Worm (Caenorhabditis elegans) whole organism, young adult: Measurements from ENCODE around the gene grl-12.

Experiments used
- B0336.3 ChIP-seq: fragments of 200-800 bp; sonication (Bioruptor generic); IDR thresholded peaks from 2 replicates; pipeline ENCODE4 v1.3.6; 2022; ENCODE audit warnings: missing genetic modification characterization, missing compliant biosample characterization
- F52B5.7 ChIP-seq: sonication (generic microtip); optimal IDR thresholded peaks from 2 replicates; lab custom pipeline; 2016; ENCODE audit warnings: mild to moderate bottlenecking, missing genetic modification characterization, missing compliant biosample characterization
- F57C9.4 ChIP-seq: sonication (generic microtip); optimal IDR thresholded peaks from 2 replicates; lab custom pipeline; 2017; ENCODE audit warnings: mild to moderate bottlenecking, missing genetic modification characterization, missing compliant biosample characterization
- Y53F4B.3 ChIP-seq: fragments of 200-800 bp; sonication (Bioruptor generic); IDR thresholded peaks from 2 replicates; pipeline ENCODE4 v1.3.6; 2022; ENCODE audit warnings: missing genetic modification reagents, missing genetic modification characterization, missing compliant biosample characterization
- ZK185.1 ChIP-seq: sonication (generic microtip); optimal IDR thresholded peaks from 2 replicates; lab custom pipeline; 2016; ENCODE audit warnings: mild to moderate bottlenecking, missing genetic modification characterization, missing compliant biosample characterization; ENCODE audit not compliant: poor library complexity, severe bottlenecking
- akir-1 ChIP-seq: fragments of 200-800 bp; sonication (Bioruptor generic); optimal IDR thresholded peaks from 2 replicates; lab custom pipeline; 2018; ENCODE audit warnings: mild to moderate bottlenecking, missing genetic modification characterization, moderate library complexity, missing compliant biosample characterization
- ama-1 ChIP-seq, 3 experiments: fragments of 150-350 bp in 1 of 3; sonication (generic microtip) in 2 of 3; optimal IDR thresholded peaks; 2 replicates each; lab custom pipeline; 2014 to 2018; ENCODE audit warnings: missing biosample characterization in 2 of 3, missing genetic modification characterization in 2 of 3, missing genetic modification reagents in 2 of 3
- attf-5 ChIP-seq: fragments of 200-800 bp; sonication (Bioruptor generic); optimal IDR thresholded peaks from 2 replicates; lab custom pipeline; 2018; ENCODE audit warnings: mild to moderate bottlenecking, missing genetic modification characterization, missing compliant biosample characterization
- bed-1 ChIP-seq: fragments of 200-800 bp; sonication (Bioruptor generic); IDR thresholded peaks from 2 replicates; pipeline ENCODE4 v1.3.6; 2022; ENCODE audit warnings: missing genetic modification reagents, missing genetic modification characterization, missing compliant biosample characterization
- ceh-100 ChIP-seq: fragments of 200-800 bp; sonication (Bioruptor generic); IDR thresholded peaks from 2 replicates; pipeline ENCODE4 v1.3.6; 2022; ENCODE audit warnings: missing genetic modification reagents, missing genetic modification characterization, missing compliant biosample characterization
- die-1 ChIP-seq: sonication (generic microtip); optimal IDR thresholded peaks from 2 replicates; lab custom pipeline; 2016; ENCODE audit warnings: missing genotype, mild to moderate bottlenecking, missing genetic modification characterization, missing compliant biosample characterization
- dpl-1 ChIP-seq: fragments of 150-350 bp; optimal IDR thresholded peaks from 2 replicates; lab custom pipeline; 2014; ENCODE audit warnings: missing biosample characterization, missing genetic modification reagents, missing genetic modification characterization
- him-1 ChIP-seq: sonication (generic microtip); optimal IDR thresholded peaks from 2 replicates; lab custom pipeline; 2016; ENCODE audit warnings: missing genotype, missing genetic modification reagents, missing genetic modification characterization, missing compliant biosample characterization
- hlh-12 ChIP-seq: sonication (generic microtip); optimal IDR thresholded peaks from 2 replicates; lab custom pipeline; 2016; ENCODE audit warnings: missing genetic modification characterization, missing compliant biosample characterization
- let-526 ChIP-seq: fragments of 200-800 bp; sonication (Bioruptor generic); IDR thresholded peaks from 2 replicates; pipeline ENCODE4 v1.3.6; 2022; ENCODE audit warnings: missing genetic modification reagents, missing genetic modification characterization, missing compliant biosample characterization
- lin-35 ChIP-seq, 3 experiments: fragments of 150-350 bp in 2 of 3; sonication (generic microtip) in 1 of 3; optimal IDR thresholded peaks; 2 replicates each; lab custom pipeline; 2014 to 2018; ENCODE audit warnings: missing biosample characterization in 3 of 3, missing genetic modification characterization in 3 of 3, missing genetic modification reagents in 3 of 3
- lin-54 ChIP-seq: fragments of 200-800 bp; sonication (Bioruptor generic); optimal IDR thresholded peaks from 2 replicates; lab custom pipeline; 2018; ENCODE audit warnings: mild to moderate bottlenecking, missing genetic modification characterization, missing compliant biosample characterization
- lsy-27 ChIP-seq: sonication (generic microtip); optimal IDR thresholded peaks from 2 replicates; lab custom pipeline; 2017; ENCODE audit warnings: missing genetic modification characterization, mild to moderate bottlenecking, missing compliant biosample characterization, antibody characterized with exemption, missing genotype, borderline replicate concordance; ENCODE audit not compliant: insufficient read depth
- nfyb-1 ChIP-seq: fragments of 200-800 bp; sonication (Bioruptor generic); IDR thresholded peaks from 2 replicates; pipeline ENCODE4 v1.3.6; 2022; ENCODE audit warnings: missing genetic modification reagents, missing genetic modification characterization, missing compliant biosample characterization
- nhr-120 ChIP-seq: fragments of 200-800 bp; sonication (Bioruptor generic); IDR thresholded peaks from 2 replicates; pipeline ENCODE4 v1.3.6; 2022; ENCODE audit warnings: missing genetic modification characterization, missing compliant biosample characterization
- nhr-80 ChIP-seq: sonication (generic microtip); optimal IDR thresholded peaks from 2 replicates; lab custom pipeline; 2016; ENCODE audit warnings: missing genetic modification characterization, missing compliant biosample characterization
- rcor-1 ChIP-seq: fragments of 200-800 bp; sonication (Bioruptor generic); IDR thresholded peaks from 2 replicates; pipeline ENCODE4 v1.3.6; 2022; ENCODE audit warnings: missing genetic modification reagents, missing genetic modification characterization, missing compliant biosample characterization
- sdz-38 ChIP-seq: sonication (generic microtip); optimal IDR thresholded peaks from 2 replicates; lab custom pipeline; 2016; ENCODE audit warnings: missing genotype, missing genetic modification characterization, missing compliant biosample characterization
- snpc-1.1 ChIP-seq: sonication (generic microtip); optimal IDR thresholded peaks from 2 replicates; lab custom pipeline; 2017; ENCODE audit warnings: missing genetic modification characterization, mild to moderate bottlenecking, missing compliant biosample characterization, antibody characterized with exemption, moderate library complexity, missing genotype, missing genetic modification reagents; ENCODE audit not compliant: insufficient read depth
- snpc-4 ChIP-seq, 5 experiments: fragments of 150-350 bp in 1 of 5; sonication (generic microtip) in 4 of 5; optimal IDR thresholded peaks; 2 replicates each; lab custom pipeline; 2014 to 2018; ENCODE audit warnings: missing genetic modification characterization in 5 of 5, missing biosample characterization in 3 of 5, antibody characterized with exemption in 2 of 5, mild to moderate bottlenecking in 2 of 5, missing compliant biosample characterization in 2 of 5, missing genotype in 2 of 5, moderate library complexity in 2 of 5, missing genetic modification reagents in 1 of 5
- somi-1 ChIP-seq: fragments of 200-800 bp; sonication (Bioruptor generic); optimal IDR thresholded peaks from 2 replicates; lab custom pipeline; 2018; ENCODE audit warnings: mild to moderate bottlenecking, missing genetic modification characterization, missing compliant biosample characterization
- sptf-2 ChIP-seq: fragments of 200-800 bp; sonication (Bioruptor generic); optimal IDR thresholded peaks from 2 replicates; lab custom pipeline; 2018; ENCODE audit warnings: mild to moderate bottlenecking, missing genetic modification characterization, missing compliant biosample characterization
- tlf-1 ChIP-seq: fragments of 200-800 bp; sonication (Bioruptor generic); optimal IDR thresholded peaks from 2 replicates; lab custom pipeline; 2018; ENCODE audit warnings: mild to moderate bottlenecking, missing genetic modification characterization, missing compliant biosample characterization
- unc-130 ChIP-seq: sonication (generic microtip); optimal IDR thresholded peaks from 2 replicates; lab custom pipeline; 2016; ENCODE audit warnings: missing genetic modification reagents, missing genetic modification characterization, missing compliant biosample characterization
- ztf-22 ChIP-seq: fragments of 200-800 bp; sonication (Bioruptor generic); optimal IDR thresholded peaks from 2 replicates; lab custom pipeline; 2018; ENCODE audit warnings: mild to moderate bottlenecking, missing genetic modification characterization, moderate library complexity, missing compliant biosample characterization
- ztf-28 ChIP-seq: fragments of 200-800 bp; sonication (Bioruptor generic); IDR thresholded peaks from 2 replicates; pipeline ENCODE4 v1.3.6; 2022; ENCODE audit warnings: missing genetic modification reagents, missing genetic modification characterization, missing compliant biosample characterization
- ztf-3 ChIP-seq: fragments of 200-800 bp; sonication (Bioruptor generic); optimal IDR thresholded peaks from 2 replicates; lab custom pipeline; 2018; ENCODE audit warnings: mild to moderate bottlenecking, missing genetic modification characterization, missing compliant biosample characterization
- ztf-6 ChIP-seq: fragments of 200-800 bp; sonication (Bioruptor generic); IDR thresholded peaks from 2 replicates; pipeline ENCODE4 v1.3.6; 2022; ENCODE audit warnings: missing genetic modification reagents, missing genetic modification characterization, missing compliant biosample characterization

The grl-12 gene

ce11 chrV:8681050-8681449, 44.2 kb upstream of the grl-12 start, which contains the start of gene ZC190.2:
Gene ZC190.2 (plus strand): TSS chrV:8681350.
- TF ChIP-seq let-526 (no peak), snpc-1.1 (tag; lab: Kevin White, UChicago) (no peak), tlf-1 (GFP tag; lab: Kevin White, UChicago) (no peak)
- TF ChIP-seq, all 124 proteins: peak for 0

ce11 chrV:8677193-8677592, 40.4 kb upstream of the grl-12 start, which contains the start of gene ZC190.6:
Gene ZC190.6 (minus strand): TSS chrV:8677293.
- TF ChIP-seq ztf-6 = no peak
- TF ChIP-seq sdz-38 (tag; lab: Kevin White, UChicago) = no peak
- TF ChIP-seq tlf-1 (GFP tag; lab: Kevin White, UChicago) = no peak
- no peak for TF ChIP-seq lin-35 (GFP tag; optimal IDR thresholded peaks at IDR 0.05; lab: Kevin White, UChicago)
- no peak for TF ChIP-seq nhr-80 (tag; lab: Kevin White, UChicago)
- TF ChIP-seq F52B5.7 = no peak
- no peak for TF ChIP-seq attf-5

- TF ChIP-seq ztf-22 (GFP tag; lab: Kevin White, UChicago) (no peak), akir-1 (no peak), ztf-28 (GFP tag; lab: Robert Waterston, UW) (no peak), lin-35 (GFP tag; optimal IDR thresholded peaks at IDR 0.05; lab: Kevin White, UChicago) (no peak), hlh-12 (no peak), ZK185.1 (tag; lab: Kevin White, UChicago) (no peak)
- TF ChIP-seq, all 124 proteins: peak for 0
These were observed 36.7 kb upstream of the grl-12 start, which contains the start of gene ZC190.5 for ce11 chrV:8673498-8673897. Gene ZC190.5 (minus strand): TSS chrV:8673598.

- TF ChIP-seq nhr-120 (GFP tag; lab: Robert Waterston, UW) (no peak), unc-130 (GFP tag; lab: Kevin White, UChicago) (no peak), rcor-1 (GFP tag; lab: Robert Waterston, UW) (no peak)
These were observed 34.8 kb upstream of the grl-12 start for ce11 chrV:8671568-8672123.

- no peak for TF ChIP-seq lin-54
- TF ChIP-seq nfyb-1 (GFP tag; lab: Robert Waterston, UW) = no peak
- TF ChIP-seq die-1 (tag; lab: Kevin White, UChicago) = no peak
- no peak for TF ChIP-seq snpc-4 (GFP tag; optimal IDR thresholded peaks at IDR 0.05; lab: Kevin White, UChicago)
- no peak for TF ChIP-seq snpc-4 (tag; optimal IDR thresholded peaks at IDR 0.05; lab: Kevin White, UChicago)
- no peak for TF ChIP-seq ZK185.1 (tag; lab: Kevin White, UChicago)
- no peak for TF ChIP-seq ceh-100 (GFP tag; lab: Robert Waterston, UW)
- TF ChIP-seq bed-1 (GFP tag; lab: Robert Waterston, UW) = no peak
- TF ChIP-seq Y53F4B.3 (GFP tag; lab: Robert Waterston, UW) = no peak
- no peak for TF ChIP-seq B0336.3 (GFP tag; lab: Robert Waterston, UW)
- TF ChIP-seq sptf-2 = no peak
- TF ChIP-seq ztf-3 (GFP tag; lab: Kevin White, UChicago) = no peak
- TF ChIP-seq somi-1 (GFP tag; lab: Kevin White, UChicago) = no peak
- no peak for TF ChIP-seq unc-130 (GFP tag; lab: Kevin White, UChicago)
These were observed 34.0 kb upstream of the grl-12 start for ce11 chrV:8670759-8671158.

- TF ChIP-seq ztf-22 (GFP tag; lab: Kevin White, UChicago) (no peak), dpl-1 (no peak), him-1 (tag; lab: Kevin White, UChicago) (no peak), die-1 (tag; lab: Kevin White, UChicago) (no peak), ama-1 (optimal IDR thresholded peaks at IDR 0.05; lab: Kevin White, UChicago) (no peak), ama-1 (GFP tag; optimal IDR thresholded peaks at IDR 0.05; lab: Kevin White, UChicago) (no peak), F57C9.4 (tag; lab: Kevin White, UChicago) (no peak), lsy-27 (no peak)
These were observed 31.4 kb upstream of the grl-12 start for ce11 chrV:8668224-8668623.
